Worm (Caenorhabditis elegans): ENCODE measurements around the gene mboa-2.

DNA sequence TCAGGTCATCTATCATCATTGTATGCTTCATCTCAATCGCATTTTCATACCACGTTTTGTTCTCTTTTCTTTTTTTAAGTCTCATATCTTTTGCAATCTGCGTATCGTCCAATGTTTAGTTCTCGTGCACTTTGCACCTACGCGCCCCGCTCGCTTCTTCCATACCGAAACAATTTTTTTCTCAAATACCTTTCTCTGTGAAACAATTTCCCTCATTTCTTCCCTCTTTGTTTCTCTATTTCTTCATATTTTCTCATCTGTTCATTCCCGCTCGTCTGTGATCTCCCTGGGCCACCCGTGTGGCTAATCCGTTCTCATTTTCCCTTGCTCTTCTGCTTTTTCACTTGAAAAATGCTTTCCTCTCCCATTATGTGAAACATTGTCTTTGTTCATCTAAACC, 18.0 kb upstream of the mboa-2 start:
- TF ChIP-seq ceh-36 (tag; optimal IDR thresholded peaks at IDR 0.05) = no peak
- no peak for TF ChIP-seq F13C5.2 (tag; optimal IDR thresholded peaks at IDR 0.05)
- TF ChIP-seq sea-1 (GFP tag; conservative IDR thresholded peaks at IDR 0.05) = no peak
- TF ChIP-seq flt-1 (GFP tag; IDR thresholded peaks at IDR 0.05) = no peak
- TF ChIP-seq tbx-37 (GFP tag; conservative IDR thresholded peaks at IDR 0.05) = no peak
- no peak for TF ChIP-seq hmg-4 (GFP tag; optimal IDR thresholded peaks at IDR 0.05)
- TF ChIP-seq ama-1 (optimal IDR thresholded peaks at IDR 0.05) = no peak
- no peak for TF ChIP-seq pes-1 (GFP tag; IDR thresholded peaks at IDR 0.05)
